Worm (Caenorhabditis elegans) whole organism, L2 larva: ENCODE data around the gene itsn-1.

Experiments
- C34F6.9 ChIP-seq: fragments of 150-350 bp; optimal IDR thresholded peaks from 2 replicates; lab custom pipeline; 2014; ENCODE audit warnings: missing biosample characterization, missing genetic modification characterization
- R02D3.7 ChIP-seq: fragments of 150-350 bp; optimal IDR thresholded peaks from 2 replicates; lab custom pipeline; 2014; ENCODE audit warnings: missing biosample characterization, missing genetic modification characterization
- Y55F3AM.14 ChIP-seq: fragments of 200-800 bp; sonication (Bioruptor generic); optimal IDR thresholded peaks from 2 replicates; lab custom pipeline; 2018; ENCODE audit warnings: mild to moderate bottlenecking, missing genetic modification characterization, missing compliant biosample characterization
- ZK546.5 ChIP-seq: sonication (generic microtip); optimal IDR thresholded peaks from 2 replicates; lab custom pipeline; 2017; ENCODE audit warnings: missing biosample characterization, missing genetic modification characterization
- alr-1 ChIP-seq: fragments of 150-350 bp; optimal IDR thresholded peaks from 2 replicates; lab custom pipeline; 2014; ENCODE audit warnings: missing biosample characterization, missing genetic modification characterization
- aly-2 ChIP-seq: fragments of 150-350 bp; optimal IDR thresholded peaks from 2 replicates; lab custom pipeline; 2014; ENCODE audit warnings: missing biosample characterization, missing genetic modification characterization
- blmp-1 ChIP-seq: sonication (generic microtip); optimal IDR thresholded peaks from 2 replicates; lab custom pipeline; 2017; ENCODE audit warnings: missing genetic modification characterization, mild to moderate bottlenecking, missing compliant biosample characterization, antibody characterized with exemption, moderate library complexity; ENCODE audit not compliant: insufficient read depth
- ceh-82 ChIP-seq: fragments of 150-350 bp; optimal IDR thresholded peaks from 2 replicates; lab custom pipeline; 2014; ENCODE audit warnings: missing biosample characterization, missing genetic modification characterization
- crh-2 ChIP-seq: sonication (generic microtip); optimal IDR thresholded peaks from 2 replicates; lab custom pipeline; 2017; ENCODE audit warnings: missing biosample characterization, missing genetic modification characterization
- dmd-4 ChIP-seq: sonication (generic microtip); optimal IDR thresholded peaks from 2 replicates; lab custom pipeline; 2017; ENCODE audit warnings: missing biosample characterization, missing genetic modification characterization
- elt-1 ChIP-seq: fragments of 150-350 bp; optimal IDR thresholded peaks from 2 replicates; lab custom pipeline; 2014; ENCODE audit warnings: missing biosample characterization, missing genetic modification characterization
- fos-1 ChIP-seq: fragments of 150-350 bp; optimal IDR thresholded peaks from 2 replicates; lab custom pipeline; 2014; ENCODE audit warnings: missing biosample characterization, missing genetic modification characterization
- lin-11 ChIP-seq: fragments of 150-350 bp; sonication (generic microtip); optimal IDR thresholded peaks from 2 replicates; lab custom pipeline; 2014; ENCODE audit warnings: missing biosample characterization, missing genetic modification characterization, inconsistent platforms, mixed read lengths
- lin-13 ChIP-seq: fragments of 150-350 bp; optimal IDR thresholded peaks from 2 replicates; lab custom pipeline; 2014; ENCODE audit warnings: missing biosample characterization, missing genetic modification reagents, missing genetic modification characterization
- lsy-2 ChIP-seq, 2 experiments: fragments of 150-350 bp in 1 of 2; sonication (generic microtip) in 1 of 2; optimal IDR thresholded peaks; 2 replicates each; lab custom pipeline; 2014 to 2017; ENCODE audit warnings: missing biosample characterization in 2 of 2, missing genetic modification characterization in 2 of 2
- mbf-1 ChIP-seq: sonication (generic microtip); optimal IDR thresholded peaks from 2 replicates; lab custom pipeline; 2017; ENCODE audit warnings: missing biosample characterization, missing genetic modification characterization
- mdl-1 ChIP-seq, 2 experiments: fragments of 150-350 bp in 1 of 2; sonication (generic microtip) in 1 of 2; optimal IDR thresholded peaks; 2 replicates each; lab custom pipeline; 2017; ENCODE audit warnings: missing biosample characterization in 2 of 2, missing genetic modification characterization in 2 of 2
- nhr-10 ChIP-seq: sonication (generic microtip); optimal IDR thresholded peaks from 2 replicates; lab custom pipeline; 2017; ENCODE audit warnings: missing biosample characterization, missing genetic modification characterization
- nhr-11 ChIP-seq: fragments of 150-350 bp; optimal IDR thresholded peaks from 2 replicates; lab custom pipeline; 2014; ENCODE audit warnings: missing biosample characterization, missing genetic modification characterization
- nhr-129 ChIP-seq: fragments of 150-350 bp; optimal IDR thresholded peaks from 2 replicates; lab custom pipeline; 2014; ENCODE audit warnings: missing biosample characterization, missing genetic modification characterization
- nhr-23 ChIP-seq: fragments of 150-350 bp; optimal IDR thresholded peaks from 2 replicates; lab custom pipeline; 2014; ENCODE audit warnings: missing biosample characterization, missing genetic modification reagents, missing genetic modification characterization
- nhr-77 ChIP-seq: fragments of 150-350 bp; optimal IDR thresholded peaks from 2 replicates; lab custom pipeline; 2014; ENCODE audit warnings: missing biosample characterization, missing genetic modification characterization
- skn-1 ChIP-seq: sonication (generic microtip); optimal IDR thresholded peaks from 2 replicates; lab custom pipeline; 2017; ENCODE audit warnings: missing biosample characterization, missing genetic modification characterization
- sma-3 ChIP-seq: sonication (generic microtip); optimal IDR thresholded peaks from 2 replicates; lab custom pipeline; 2016; ENCODE audit warnings: missing genetic modification reagents, missing genetic modification characterization, missing compliant biosample characterization
- sma-9 ChIP-seq, 2 experiments: fragments of 150-350 bp in 1 of 2; sonication (generic microtip) in 1 of 2; optimal IDR thresholded peaks; 2 replicates each; lab custom pipeline; 2014 to 2016; ENCODE audit warnings: missing genetic modification characterization in 2 of 2, mild to moderate bottlenecking in 1 of 2, missing biosample characterization in 1 of 2, missing compliant biosample characterization in 1 of 2, missing genetic modification reagents in 1 of 2, moderate library complexity in 1 of 2
- snpc-4 ChIP-seq: fragments of 150-350 bp; optimal IDR thresholded peaks from 2 replicates; lab custom pipeline; 2014; ENCODE audit warnings: missing biosample characterization, missing genetic modification characterization
- unc-39 ChIP-seq: fragments of 150-350 bp; optimal IDR thresholded peaks from 2 replicates; lab custom pipeline; 2014; ENCODE audit warnings: missing biosample characterization, missing genetic modification characterization
- unc-62 ChIP-seq: fragments of 150-350 bp; optimal IDR thresholded peaks from 2 replicates; lab custom pipeline; 2014; ENCODE audit warnings: missing biosample characterization, missing genetic modification reagents, missing genetic modification characterization
- ztf-1 ChIP-seq: fragments of 200-800 bp; sonication (Bioruptor generic); conservative IDR thresholded peaks from 2 replicates; pipeline ENCODE4 v1.3.6; 2022; ENCODE audit warnings: missing genetic modification characterization, missing compliant biosample characterization
- ztf-11 ChIP-seq: sonication (generic microtip); optimal IDR thresholded peaks from 2 replicates; lab custom pipeline; 2017; ENCODE audit warnings: missing biosample characterization, missing genetic modification characterization
- ztf-4 ChIP-seq: fragments of 150-350 bp; optimal IDR thresholded peaks from 2 replicates; lab custom pipeline; 2014; ENCODE audit warnings: missing biosample characterization, missing genetic modification characterization

Gene itsn-1

ce11 chrIV:17104157-17104872 is 15.2 kb upstream of the itsn-1 start:
- no peak for TF ChIP-seq blmp-1
- TF ChIP-seq nhr-129: no peak
- no peak for TF ChIP-seq skn-1 (tag; lab: Kevin White, UChicago)
- no peak for TF ChIP-seq alr-1 (tag; lab: Kevin White, UChicago)
- TF ChIP-seq aly-2 (tag; lab: Kevin White, UChicago): no peak
- no peak for TF ChIP-seq ZK546.5 (tag; lab: Kevin White, UChicago)
- no peak for TF ChIP-seq Y55F3AM.14 (GFP tag; lab: Kevin White, UChicago)
- no peak for TF ChIP-seq ceh-82 (tag; lab: Kevin White, UChicago)
- TF ChIP-seq sma-9 (GFP tag; optimal IDR thresholded peaks at IDR 0.05; lab: Kevin White, UChicago): no peak
- no peak for TF ChIP-seq sma-9 (tag; optimal IDR thresholded peaks at IDR 0.05; lab: Kevin White, UChicago)
- no peak for TF ChIP-seq elt-1 (tag; lab: Kevin White, UChicago)
- no peak for TF ChIP-seq R02D3.7 (tag; lab: Kevin White, UChicago)
- TF ChIP-seq fos-1 (tag; lab: Kevin White, UChicago): no peak
- no peak for TF ChIP-seq unc-39 (tag; lab: Kevin White, UChicago)

- TF ChIP-seq crh-2 (tag; lab: Kevin White, UChicago) (no peak), ZK546.5 (tag; lab: Kevin White, UChicago) (no peak), dmd-4 (tag; lab: Kevin White, UChicago) (no peak), snpc-4 (tag; lab: Kevin White, UChicago) (no peak), lin-13 (GFP tag; lab: Kevin White, UChicago) (no peak), aly-2 (tag; lab: Kevin White, UChicago) (no peak)
These were observed 13.9 kb upstream of the itsn-1 start for ce11 chrIV:17105578-17105977.

ce11 chrIV:17108200-17108599 is 11.3 kb upstream of the itsn-1 start:
- no peak for TF ChIP-seq ceh-82 (tag; lab: Kevin White, UChicago)
- no peak for TF ChIP-seq crh-2 (tag; lab: Kevin White, UChicago)
- no peak for TF ChIP-seq dmd-4 (tag; lab: Kevin White, UChicago)
- TF ChIP-seq ztf-4: no peak
- TF ChIP-seq fos-1 (tag; lab: Kevin White, UChicago): no peak
- no peak for TF ChIP-seq sma-3 (GFP tag; lab: Kevin White, UChicago)
- TF ChIP-seq alr-1 (tag; lab: Kevin White, UChicago): no peak
- no peak for TF ChIP-seq nhr-11
- no peak for TF ChIP-seq sma-9 (GFP tag; optimal IDR thresholded peaks at IDR 0.05; lab: Kevin White, UChicago)
- TF ChIP-seq sma-9 (tag; optimal IDR thresholded peaks at IDR 0.05; lab: Kevin White, UChicago): no peak
- TF ChIP-seq C34F6.9 (tag; lab: Kevin White, UChicago): no peak
- TF ChIP-seq R02D3.7 (tag; lab: Kevin White, UChicago): no peak
- TF ChIP-seq mbf-1: no peak

ce11 chrIV:17108805-17109204 is 10.7 kb upstream of the itsn-1 start:
- TF ChIP-seq nhr-23 (tag; lab: Kevin White, UChicago) (no peak), nhr-10 (tag; lab: Kevin White, UChicago) (no peak), lsy-2 (tag; optimal IDR thresholded peaks at IDR 0.05; lab: Kevin White, UChicago) (no peak)

ce11 chrIV:17109436-17109835 is 10.0 kb upstream of the itsn-1 start:
- TF ChIP-seq ztf-11 (tag; lab: Kevin White, UChicago) (no peak), lsy-2 (tag; optimal IDR thresholded peaks at IDR 0.05; lab: Kevin White, UChicago) (no peak), lin-11 (no peak), nhr-77 (tag; lab: Kevin White, UChicago) (no peak), mdl-1 (tag; optimal IDR thresholded peaks at IDR 0.05; lab: Kevin White, UChicago) (no peak), elt-1 (tag; lab: Kevin White, UChicago) (no peak), ztf-1 (GFP tag; lab: Robert Waterston, UW) (no peak), unc-62 (no peak)
